Worm (Caenorhabditis elegans): ENCODE results near the gene sri-66.

DNA sequence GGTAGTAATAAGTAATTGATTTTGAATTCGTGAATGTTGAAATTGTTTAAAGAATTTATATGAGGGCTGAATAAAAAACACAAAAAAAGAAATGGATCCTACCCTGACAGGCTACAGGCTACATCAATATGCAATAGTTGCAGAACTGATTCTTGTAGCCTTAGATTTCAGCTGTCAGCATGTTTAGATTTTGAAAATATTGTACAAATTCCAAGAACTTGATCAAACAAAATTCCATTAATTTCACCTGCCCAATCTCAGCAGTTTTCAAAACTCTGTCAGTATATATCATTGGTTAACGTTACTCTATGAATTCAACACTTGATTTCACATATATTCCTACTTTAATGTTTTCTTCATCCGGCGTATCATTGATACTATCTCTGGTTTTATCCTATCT lies 29.7 kb upstream of the sri-66 start:
- TF ChIP-seq egl-27 (tag; optimal IDR thresholded peaks at IDR 0.05), result no peak
- no peak for TF ChIP-seq nhr-12 (tag; optimal IDR thresholded peaks at IDR 0.05)
- TF ChIP-seq fos-1 (tag; optimal IDR thresholded peaks at IDR 0.05), result no peak
